Fruit fly (Drosophila melanogaster) whole organism, larva: Measurements from ENCODE around the gene Sf3b2.

Experiments
- noc ChIP-seq: fragments of 200-800 bp; sonication (Bioruptor generic); optimal IDR thresholded peaks from 3 replicates; lab custom pipeline; 2019; ENCODE audit warnings: missing biosample characterization, mild to moderate bottlenecking, missing genetic modification characterization, moderate library complexity

The Sf3b2 gene

DNA sequence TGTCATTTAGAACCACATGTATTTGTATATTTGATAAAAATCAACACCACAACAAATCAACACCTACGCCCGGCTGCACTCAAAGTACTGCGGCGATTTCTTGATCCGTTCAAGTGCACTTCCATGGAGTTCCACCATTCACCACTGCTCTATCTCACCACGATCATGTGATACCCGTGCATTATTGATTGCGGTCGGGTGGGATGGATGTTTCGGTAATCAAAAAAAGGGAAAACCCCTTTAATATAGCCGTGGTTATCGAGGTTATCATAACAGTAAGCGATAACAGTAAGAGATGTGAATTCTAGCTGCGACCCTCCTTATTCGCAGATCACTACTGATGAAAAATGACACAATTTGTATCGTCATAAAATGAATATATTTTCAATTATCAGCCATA, 10.8 kb downstream of the Sf3b2 start, which contains the start of the genes CG17224 and CG17264:
TSS of gene CG17224 (minus strand) at position 97 of the 400 bp plus-strand sequence.
TSS of gene CG17264 (plus strand) at position 297 of the 400 bp plus-strand sequence.
- no peak for TF ChIP-seq noc (tag; lab: Kevin White, UChicago)

DNA sequence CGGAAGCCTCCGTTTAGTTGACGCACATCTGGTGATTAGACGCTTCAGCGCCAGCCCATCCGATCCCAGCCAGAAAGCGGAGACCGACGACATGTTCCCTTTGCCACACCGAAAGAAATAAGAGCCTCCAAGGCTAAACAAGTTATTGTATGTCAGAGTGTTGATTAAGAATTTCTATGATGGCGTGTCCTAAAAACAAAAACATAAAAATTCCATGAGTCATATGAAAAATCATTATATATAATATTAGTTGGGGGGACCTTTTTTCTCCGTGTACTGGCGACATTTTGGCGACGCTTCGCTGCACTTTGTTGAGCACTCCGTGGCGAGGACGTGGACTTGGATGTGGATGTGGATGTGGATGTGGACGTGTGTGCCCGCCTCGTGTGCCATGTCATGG, 16.2 kb downstream of the Sf3b2 start:
- no peak for TF ChIP-seq noc (tag; lab: Kevin White, UChicago)

DNA sequence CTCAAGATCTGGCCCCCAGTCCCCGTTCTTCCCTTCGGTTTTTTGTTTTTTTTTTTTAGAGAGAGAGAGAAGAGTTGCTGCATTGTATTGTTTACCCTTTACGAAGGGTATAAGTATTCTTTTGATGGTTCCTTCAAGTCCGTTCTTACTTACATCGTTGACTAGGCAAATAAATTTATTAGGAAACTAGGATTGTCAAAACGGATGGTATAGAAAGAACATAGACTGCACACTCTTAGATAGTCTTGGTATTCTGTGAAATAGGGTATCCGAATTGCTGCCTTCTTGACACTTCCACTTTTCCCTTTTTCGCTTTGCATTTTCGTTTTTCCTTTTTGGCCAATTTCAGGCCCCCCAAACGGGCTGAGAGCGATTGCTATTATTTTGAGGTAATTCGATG, 17.5 kb downstream of the Sf3b2 start:
- TF ChIP-seq noc (tag; lab: Kevin White, UChicago), result no peak

DNA sequence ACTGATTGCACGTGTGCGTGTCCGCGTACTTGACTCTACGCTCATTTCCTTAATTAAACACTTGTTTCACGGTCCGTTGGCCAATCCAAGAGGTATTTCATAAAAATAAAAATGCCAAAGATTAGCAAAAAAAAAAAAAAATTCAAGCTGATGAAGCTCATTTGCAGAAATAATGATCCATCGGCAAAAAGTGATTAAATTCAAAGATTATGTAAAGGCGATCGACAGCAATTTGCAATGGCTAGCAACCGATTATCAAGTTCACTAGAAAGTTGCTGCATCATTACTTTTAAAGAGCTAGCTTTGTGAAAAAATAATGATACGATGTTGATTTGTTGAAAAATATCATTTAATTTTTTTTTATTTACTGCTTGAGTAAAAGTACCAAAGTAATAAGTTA, 19.5 kb downstream of the Sf3b2 start:
- no peak for TF ChIP-seq noc (tag; lab: Kevin White, UChicago)

DNA sequence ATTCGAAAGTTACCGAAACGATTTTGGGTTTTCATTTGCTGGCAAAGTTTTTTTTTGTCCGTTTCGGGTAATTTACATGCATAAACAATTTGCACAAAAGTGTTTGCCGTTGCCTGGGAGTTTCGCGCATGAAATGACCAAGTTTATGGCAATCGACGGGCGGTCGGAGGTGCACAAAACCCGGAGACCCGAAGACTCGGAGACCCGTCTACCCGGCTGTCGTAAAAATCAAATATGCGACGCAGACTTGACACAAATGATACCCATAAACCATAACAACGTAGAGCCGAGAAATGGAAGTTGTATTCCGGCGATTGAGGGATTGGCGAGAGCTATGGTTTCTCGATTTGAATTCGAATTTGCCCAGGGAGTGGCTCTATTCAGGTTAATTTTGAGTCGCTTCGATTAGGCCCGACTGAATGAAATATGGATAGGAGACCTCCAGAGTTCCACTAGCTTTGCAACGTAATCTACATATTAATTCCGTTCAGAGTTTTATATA, 22.0 kb downstream of the Sf3b2 start:
- no peak for TF ChIP-seq noc (tag; lab: Kevin White, UChicago)

DNA sequence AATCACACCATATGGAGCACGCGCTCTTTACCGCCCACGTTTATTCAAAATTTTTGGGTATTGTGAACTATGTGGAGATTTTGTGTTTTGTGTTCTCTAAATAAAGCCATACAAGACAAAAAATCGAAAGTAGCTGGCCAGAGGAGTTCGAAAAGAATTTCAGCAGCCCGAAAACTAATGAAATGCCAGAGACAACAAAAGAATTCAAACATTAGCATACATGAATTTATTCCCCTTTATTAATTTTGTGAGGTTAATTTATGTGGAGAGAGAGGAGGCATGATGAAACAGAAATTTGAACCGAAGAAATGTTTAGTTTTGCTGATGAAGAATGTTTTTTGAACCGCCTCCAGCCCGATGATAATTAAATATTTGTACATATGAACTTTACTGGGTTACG, 22.8 kb downstream of the Sf3b2 start:
- TF ChIP-seq noc (tag; lab: Kevin White, UChicago), result no peak

DNA sequence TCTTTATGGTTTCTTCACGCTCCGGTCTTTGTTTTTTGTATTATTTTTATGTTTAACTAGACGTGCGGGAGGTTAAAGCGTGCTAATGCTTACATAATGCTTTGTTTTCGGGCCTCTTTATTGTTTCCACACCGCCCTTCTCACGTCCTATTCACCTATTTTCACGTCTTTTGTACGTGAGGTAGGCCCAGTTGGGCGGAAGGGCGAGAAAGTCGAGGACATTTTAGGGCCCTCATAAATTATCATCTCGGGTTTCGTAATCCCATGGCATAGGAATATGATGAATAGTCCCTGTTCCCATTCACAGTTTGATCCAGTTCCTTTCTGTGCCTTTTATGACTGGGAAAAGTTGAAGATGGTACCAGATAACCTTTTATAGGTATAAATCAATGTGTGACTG, 23.5 kb downstream of the Sf3b2 start:
- no peak for TF ChIP-seq noc (tag; lab: Kevin White, UChicago)

DNA sequence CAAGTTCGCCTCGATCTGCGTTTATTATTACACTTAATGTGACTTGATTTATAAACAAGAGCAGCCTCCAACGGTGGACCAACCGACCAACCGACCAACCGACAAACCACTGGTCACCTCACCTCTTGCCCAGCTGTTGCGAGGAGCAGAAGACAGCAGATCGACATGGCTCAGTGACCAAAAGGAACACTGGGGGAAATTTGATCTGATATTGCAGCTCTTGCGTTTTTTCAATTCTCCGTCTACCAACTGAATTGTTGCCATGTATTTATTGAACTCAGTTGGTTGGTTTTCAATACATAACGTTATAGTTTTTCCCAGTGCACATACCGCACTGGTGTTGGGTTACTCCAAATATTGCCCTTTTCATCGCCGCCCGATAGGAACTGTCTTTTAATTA, 24.4 kb downstream of the Sf3b2 start:
- TF ChIP-seq noc (tag; lab: Kevin White, UChicago), result no peak

DNA sequence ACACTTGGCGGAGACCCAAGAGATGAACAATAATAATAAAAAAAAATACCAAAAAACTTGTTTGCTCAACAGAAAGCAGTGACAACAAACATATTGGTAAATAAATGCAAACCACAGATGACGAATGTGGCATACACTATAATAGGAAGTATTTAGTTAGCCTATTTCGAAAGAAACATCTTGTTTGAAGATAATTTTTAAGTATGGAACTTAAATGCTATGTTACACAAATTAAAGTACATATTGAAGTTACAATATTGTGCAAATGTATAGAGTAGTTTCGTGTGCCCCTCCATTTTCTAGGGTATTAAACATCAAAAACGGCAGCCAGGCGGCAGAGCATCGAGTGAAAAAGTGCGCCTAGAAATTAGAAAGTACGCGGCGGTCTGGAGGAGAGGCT, 25.6 kb downstream of the Sf3b2 start:
- no peak for TF ChIP-seq noc (tag; lab: Kevin White, UChicago)

DNA sequence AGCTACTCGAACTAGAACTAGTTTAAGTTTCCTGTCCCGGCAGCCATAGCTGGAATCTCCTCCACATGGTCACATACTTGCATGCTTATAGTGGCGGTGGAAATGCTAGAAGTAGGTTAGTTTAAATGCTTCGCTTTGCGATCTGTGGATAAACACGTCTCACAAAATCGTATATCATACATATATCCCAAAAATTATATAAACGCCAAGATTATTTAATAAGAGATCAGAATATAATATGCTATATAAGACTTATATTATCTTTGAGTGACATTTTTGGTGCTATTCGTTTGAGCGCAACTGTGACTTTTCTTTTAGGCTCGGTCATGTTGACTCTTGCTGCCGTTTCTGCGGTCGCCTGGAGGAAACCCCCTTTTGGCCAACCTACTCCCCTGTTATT, 27.0 kb downstream of the Sf3b2 start:
- TF ChIP-seq noc (tag; lab: Kevin White, UChicago), result no peak

DNA sequence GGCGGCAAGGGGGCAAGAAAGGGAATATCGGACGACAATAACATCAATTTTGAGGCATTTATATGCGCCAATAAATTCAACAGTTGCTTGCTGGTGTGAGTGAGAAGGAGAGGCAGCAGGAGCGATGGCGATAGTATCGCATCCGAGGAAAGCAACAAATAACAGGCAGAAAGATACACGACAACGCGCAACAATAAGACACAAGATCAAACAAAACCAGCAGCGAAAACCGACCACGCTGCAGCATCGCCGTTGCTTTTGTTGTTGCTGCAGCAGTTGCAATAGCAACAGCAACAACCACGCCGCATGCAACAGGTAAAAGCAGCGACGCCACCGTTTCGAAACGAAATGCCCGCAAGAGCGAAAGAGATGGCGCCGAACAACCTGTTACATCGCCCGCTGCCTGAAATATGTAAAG, 28.4 kb downstream of the Sf3b2 start:
- TF ChIP-seq noc (tag; lab: Kevin White, UChicago), result no peak

DNA sequence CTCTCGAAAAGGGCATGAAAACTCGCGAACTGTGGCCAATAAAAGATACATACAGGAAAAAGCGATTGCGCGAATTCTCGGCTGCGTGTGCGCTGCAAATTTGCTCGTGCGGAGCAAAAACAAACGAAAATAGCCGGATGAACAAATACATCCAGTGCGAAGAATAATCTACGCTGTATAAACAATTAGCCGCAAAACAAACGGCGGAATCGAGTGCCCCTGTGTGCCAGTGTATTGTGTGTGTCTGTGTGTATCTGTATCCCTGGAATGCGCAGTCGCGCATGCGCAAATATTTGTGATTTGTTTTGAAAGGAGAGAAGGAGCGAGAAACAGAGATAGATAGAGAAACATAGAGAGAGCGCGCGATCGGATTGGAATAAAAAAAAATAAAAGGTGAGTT, 29.4 kb downstream of the Sf3b2 start:
- no peak for TF ChIP-seq noc (tag; lab: Kevin White, UChicago)

DNA sequence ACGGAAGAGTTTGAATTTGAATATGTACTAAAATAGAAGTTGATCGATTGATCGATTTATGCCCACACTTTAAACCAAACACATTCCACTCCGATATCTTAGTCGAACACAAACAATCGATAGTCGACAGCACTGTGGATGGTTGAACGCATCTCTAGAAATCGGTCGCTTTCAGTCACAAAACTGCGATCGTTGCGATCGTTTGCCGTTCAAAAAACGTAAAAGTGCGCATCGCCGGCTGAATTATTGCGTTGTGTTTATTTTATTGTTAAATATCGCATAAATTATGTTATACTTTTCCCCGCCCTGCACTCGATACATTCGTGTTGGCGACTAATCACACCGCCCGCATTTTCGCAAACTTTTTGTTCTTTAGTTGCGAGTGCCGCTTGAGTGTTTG, 29.9 kb downstream of the Sf3b2 start, which contains the start of gene Ccdc85:
TSS of gene Ccdc85 (plus strand) at position 174 of the 400 bp plus-strand sequence.
- TF ChIP-seq noc (tag; lab: Kevin White, UChicago), result no peak

DNA sequence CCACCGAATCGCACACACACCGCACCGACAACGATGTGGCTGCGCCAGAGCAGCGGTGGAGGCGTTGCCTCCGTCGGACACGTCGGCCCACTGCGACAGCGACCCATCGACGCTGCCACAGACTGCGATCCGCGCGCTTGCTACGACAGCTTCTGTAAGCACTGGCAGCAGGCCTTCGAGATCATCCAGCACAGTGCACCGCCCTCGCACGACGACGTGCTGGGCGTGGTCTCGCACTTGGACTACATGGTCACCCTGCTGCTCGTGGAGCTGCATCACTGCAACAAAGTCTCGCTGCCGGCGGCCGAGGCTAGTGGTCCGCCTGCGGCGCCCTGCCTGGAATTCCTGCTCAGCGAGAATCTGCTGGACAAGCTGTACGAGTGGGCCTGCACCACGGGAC, 35.3 kb downstream of the Sf3b2 start:
- TF ChIP-seq noc (tag; lab: Kevin White, UChicago), result no peak

DNA sequence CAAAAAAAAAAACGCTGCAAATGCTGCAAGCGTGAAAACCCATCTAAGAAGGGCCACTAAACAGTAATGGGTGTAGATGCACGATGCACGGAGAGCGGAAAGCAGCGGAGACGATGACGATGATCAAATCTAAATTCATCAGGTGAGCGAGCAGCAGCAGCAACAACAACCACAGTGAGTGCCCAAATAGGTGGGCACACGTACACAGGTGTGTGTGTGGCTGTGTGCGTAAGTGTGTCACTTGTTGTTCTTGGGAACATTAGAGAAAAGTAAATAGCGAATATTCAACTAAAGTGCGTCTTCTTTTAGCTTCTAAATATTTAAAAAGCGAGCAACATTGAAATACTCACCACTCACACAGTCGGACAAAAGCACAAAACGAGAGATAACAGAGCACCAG, 35.7 kb downstream of the Sf3b2 start:
- TF ChIP-seq noc (tag; lab: Kevin White, UChicago), result no peak

DNA sequence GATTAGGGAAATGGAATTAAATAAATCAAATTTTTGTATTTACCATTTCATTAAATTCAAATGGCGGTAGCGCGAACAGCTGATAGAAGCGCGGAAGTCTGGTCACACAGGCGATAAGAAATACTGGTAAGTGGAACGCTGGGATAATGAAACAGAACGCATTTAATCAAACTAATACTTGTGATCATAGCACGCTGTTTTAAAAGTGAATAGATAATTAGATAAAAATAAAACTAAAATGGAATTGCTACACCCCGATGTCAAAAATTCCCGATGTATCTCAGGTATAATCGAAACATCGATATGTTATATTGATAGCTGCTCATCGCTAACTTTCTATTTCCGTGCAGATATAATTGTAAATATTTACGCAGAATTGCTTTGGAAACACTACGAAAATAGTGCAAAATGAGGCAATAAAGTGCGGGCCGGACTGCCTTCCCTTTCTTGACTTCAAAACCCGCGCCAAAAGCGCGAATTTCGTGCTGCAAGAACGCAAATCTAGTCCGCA, 36.2 kb downstream of the Sf3b2 start, which contains the start of the genes okr and CG3558:
TSS of gene okr (minus strand) at position 96 of the 511 bp plus-strand sequence.
TSS of gene CG3558 (plus strand) at position 207 of the 511 bp plus-strand sequence.
- no peak for TF ChIP-seq noc (tag; lab: Kevin White, UChicago)

DNA sequence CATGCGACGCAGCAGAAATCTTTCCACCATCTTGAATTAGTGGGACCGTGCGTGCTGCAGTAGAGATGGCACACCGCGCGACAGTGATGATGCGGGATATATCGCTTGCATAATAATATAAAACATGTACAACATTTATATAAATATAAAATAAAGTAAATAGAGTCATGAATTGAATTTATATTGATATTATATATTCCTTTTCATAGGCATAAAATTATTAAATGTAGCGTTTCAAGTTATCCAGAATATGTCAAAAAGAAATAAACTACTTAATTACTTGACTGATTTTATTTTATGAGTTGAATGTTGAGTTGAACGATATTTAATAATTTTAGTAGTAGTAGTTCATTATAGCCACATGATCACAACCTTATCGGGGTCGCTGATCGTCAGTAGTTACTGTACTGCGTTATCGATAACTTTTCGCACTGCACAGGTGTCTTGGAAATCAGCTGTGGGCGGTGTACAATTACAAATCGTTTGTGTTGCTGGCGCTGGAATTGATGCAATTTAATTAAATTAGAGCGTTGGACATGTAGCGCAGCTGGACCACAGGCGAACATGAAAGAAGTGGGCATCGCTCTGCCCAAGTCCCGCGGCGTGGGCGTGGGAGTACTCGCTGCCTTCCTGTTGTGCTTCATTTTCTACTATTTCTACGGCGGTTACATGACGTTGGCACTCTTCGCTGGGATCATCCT, 41.1 kb downstream of the Sf3b2 start, which contains the start of the genes Chd1 and Bem46:
TSS of gene Chd1 (minus strand) at position 43 of the 701 bp plus-strand sequence.
TSS of gene Bem46 (plus strand) at position 436 of the 701 bp plus-strand sequence.
- no peak for TF ChIP-seq noc (tag; lab: Kevin White, UChicago)
